Worm (Caenorhabditis elegans): Measurements from ENCODE around the gene epc-1.

epc-1 gene

ce11 chrIII:12598418-12599330, 9.7 kb downstream of the epc-1 start (continued):
- TF ChIP-seq dmd-6 (GFP tag; IDR thresholded peaks at IDR 0.05) (peak; percentile 67), aha-1 (tag) (peak; percentile 97), set-16 (GFP tag; IDR thresholded peaks at IDR 0.05) (peak; percentile 33; the same call in 1 of the 2 replicates), spr-3 (GFP tag; optimal IDR thresholded peaks at IDR 0.05) (no peak), F26F4.8 (GFP tag; conservative IDR thresholded peaks at IDR 0.05) (no peak), zfp-2 (tag; optimal IDR thresholded peaks at IDR 0.05) (peak; percentile 51), ztf-7 (tag; optimal IDR thresholded peaks at IDR 0.05) (peak; percentile 39), Y5F2A.4 (GFP tag; optimal IDR thresholded peaks at IDR 0.05) (peak; percentile 19), hlh-11 (tag; optimal IDR thresholded peaks at IDR 0.05) (peak; percentile 75), gei-8 (GFP tag; optimal IDR thresholded peaks at IDR 0.05) (peak; percentile 1), lin-39 (tag; optimal IDR thresholded peaks at IDR 0.05) (peak; percentile 27), skn-1 (tag; optimal IDR thresholded peaks at IDR 0.05) (no peak), egl-43 (GFP tag; IDR thresholded peaks at IDR 0.05) (peak; percentile 70), lin-13 (GFP tag; optimal IDR thresholded peaks at IDR 0.05) (peak; percentile 88), tra-1 (GFP tag; IDR thresholded peaks at IDR 0.05) (0 out of 2 replicates have a peak, but pooled peaks have one; percentile 22), egl-27 (tag; optimal IDR thresholded peaks at IDR 0.05) (no peak), nhr-6 (tag; optimal IDR thresholded peaks at IDR 0.05) (peak; percentile 49), lim-7 (GFP tag; IDR thresholded peaks at IDR 0.05) (peak; percentile 68), nhr-10 (tag; optimal IDR thresholded peaks at IDR 0.05) (peak; percentile 15), nhr-11 (tag; optimal IDR thresholded peaks at IDR 0.05) (peak; percentile 74), madf-9 (GFP tag; conservative IDR thresholded peaks at IDR 0.05) (peak; percentile 55; the same call in 1 of the 2 replicates), ZK546.5 (tag; optimal IDR thresholded peaks at IDR 0.05) (no peak), lin-38 (GFP tag; IDR thresholded peaks at IDR 0.05) (peak; percentile 76), saeg-2 (GFP tag; IDR thresholded peaks at IDR 0.05) (no peak), daf-16 (GFP tag; optimal IDR thresholded peaks at IDR 0.05) (peak; percentile 1 to 6), daf-16 (tag; optimal IDR thresholded peaks at IDR 0.05) (peak; percentile 39), unc-39 (tag; optimal IDR thresholded peaks at IDR 0.05) (no peak), F10B5.3 (tag; optimal IDR thresholded peaks at IDR 0.05) (peak; percentile 11), sdz-12 (GFP tag; optimal IDR thresholded peaks at IDR 0.05) (no peak), zag-1 (tag; optimal IDR thresholded peaks at IDR 0.05) (no peak), dmd-9 (GFP tag; IDR thresholded peaks at IDR 0.05) (peak; percentile 42; the same call in 1 of the 2 replicates), duxl-1 (tag; optimal IDR thresholded peaks at IDR 0.05; ENCODE audit: poor library complexity) (peak; percentile 29), daf-8 (GFP tag; IDR thresholded peaks at IDR 0.05) (no peak), ztf-11 (tag; optimal IDR thresholded peaks at IDR 0.05) (no peak), nhr-102 (tag; optimal IDR thresholded peaks at IDR 0.05) (peak; percentile 29), Y48G9A.11 (GFP tag; IDR thresholded peaks at IDR 0.05) (peak; percentile 65), nhr-237 (tag; optimal IDR thresholded peaks at IDR 0.05) (no peak), nhr-41 (GFP tag; IDR thresholded peaks at IDR 0.05) (peak; percentile 23; the same call in 1 of the 2 replicates), tag-97 (GFP tag; IDR thresholded peaks at IDR 0.05) (0 out of 2 replicates have a peak, but pooled peaks have one; percentile 26), hmg-1.1 (GFP tag; IDR thresholded peaks at IDR 0.05) (peak; percentile 62), ceh-44 (GFP tag; IDR thresholded peaks at IDR 0.05) (no peak), ceh-32 (tag; optimal IDR thresholded peaks at IDR 0.05; ENCODE audit: poor library complexity) (no peak), fos-1 (tag; optimal IDR thresholded peaks at IDR 0.05) (peak; percentile 36), spr-1 (tag; optimal IDR thresholded peaks at IDR 0.05) (peak; percentile 38), F49E8.2 (tag; optimal IDR thresholded peaks at IDR 0.05; ENCODE audit: borderline replicate concordance) (no peak), dmd-8 (GFP tag; IDR thresholded peaks at IDR 0.05) (peak; percentile 69; the same call in 1 of the 2 replicates), ZK337.2 (GFP tag; IDR thresholded peaks at IDR 0.05) (no peak), mxl-2 (GFP tag; conservative IDR thresholded peaks at IDR 0.05) (0 out of 2 replicates have a peak, but pooled peaks have one; percentile 18), madf-5 (GFP tag; IDR thresholded peaks at IDR 0.05) (peak; percentile 13 to 24; a peak in 1 of 4 replicates), lir-3 (tag; optimal IDR thresholded peaks at IDR 0.05) (no peak)

Data from whole organism, L4 larva.